Worm (Caenorhabditis elegans): ENCODE results near the gene ZK1307.2.

DNA sequence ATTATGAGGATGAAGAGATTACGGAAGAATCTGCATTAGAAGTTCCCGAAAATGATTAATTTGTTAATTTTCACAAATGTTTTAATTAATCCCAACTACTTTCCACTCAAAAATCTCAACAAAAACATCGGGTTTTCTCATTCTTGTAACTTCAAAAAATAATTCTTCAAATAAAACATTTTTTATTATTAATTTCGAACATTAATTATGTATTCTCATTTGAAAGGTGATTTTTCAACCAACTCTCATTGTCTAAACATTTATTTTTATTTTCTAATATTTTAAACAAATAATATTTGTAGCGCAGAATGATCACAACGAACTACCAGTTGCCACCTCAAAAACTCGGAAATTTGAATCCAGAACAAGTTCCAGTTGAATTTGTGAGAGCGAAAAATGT is 17.6 kb upstream of the ZK1307.2 start, which contains the start of gene ZK1320.7:
- TF ChIP-seq mdl-1 (tag; optimal IDR thresholded peaks at IDR 0.05) (no peak), nhr-237 (tag; optimal IDR thresholded peaks at IDR 0.05) (no peak), skn-1 (tag; optimal IDR thresholded peaks at IDR 0.05) (no peak), lin-39 (tag; optimal IDR thresholded peaks at IDR 0.05) (no peak), lin-13 (GFP tag; optimal IDR thresholded peaks at IDR 0.05) (no peak), pag-3 (tag; optimal IDR thresholded peaks at IDR 0.05; ENCODE audit: borderline replicate concordance, insufficient read depth) (no peak), unc-86 (tag; optimal IDR thresholded peaks at IDR 0.05) (no peak), ama-1 (optimal IDR thresholded peaks at IDR 0.05) (no peak), ceh-8 (GFP tag; optimal IDR thresholded peaks at IDR 0.05) (no peak), elt-2 (tag; optimal IDR thresholded peaks at IDR 0.05) (no peak), unc-62 (GFP tag; optimal IDR thresholded peaks at IDR 0.05) (no peak), ces-1 (GFP tag; optimal IDR thresholded peaks at IDR 0.05) (no peak), lsy-2 (tag; optimal IDR thresholded peaks at IDR 0.05) (no peak), tbx-2 (tag; optimal IDR thresholded peaks at IDR 0.05) (no peak)

All from whole organism, L1 larva.